Worm (Caenorhabditis elegans): ENCODE measurements around the gene C18B10.6.

ce11 chrV:7514939-7515338 is 34.1 kb upstream of the C18B10.6 start, which contains the start of gene srb-18:
- TF ChIP-seq snpc-4 (tag; optimal IDR thresholded peaks at IDR 0.05) (no peak), nhr-77 (tag; optimal IDR thresholded peaks at IDR 0.05) (no peak), nhr-43 (tag; optimal IDR thresholded peaks at IDR 0.05; ENCODE audit: poor library complexity, severe bottlenecking) (no peak), lin-15B (tag; optimal IDR thresholded peaks at IDR 0.05) (no peak), egl-27 (tag; optimal IDR thresholded peaks at IDR 0.05) (no peak), ZK546.5 (tag; optimal IDR thresholded peaks at IDR 0.05) (no peak), ceh-16 (tag; optimal IDR thresholded peaks at IDR 0.05) (no peak), pha-4 (tag; optimal IDR thresholded peaks at IDR 0.05) (no peak), ama-1 (optimal IDR thresholded peaks at IDR 0.05) (no peak), pqm-1 (tag; optimal IDR thresholded peaks at IDR 0.05) (no peak), nhr-237 (tag; optimal IDR thresholded peaks at IDR 0.05) (no peak), nhr-76 (tag; optimal IDR thresholded peaks at IDR 0.05) (no peak), nfya-1 (tag; optimal IDR thresholded peaks at IDR 0.05; ENCODE audit: insufficient read depth) (no peak), fos-1 (tag; optimal IDR thresholded peaks at IDR 0.05) (no peak)
